Fruit fly (Drosophila melanogaster) whole organism, embryonic: ENCODE results near the gene Ufsp2.
A peak's percentile ranks its signal among the peaks of the same experiment; 100 is the strongest.

ENCODE experiments used
- Asciz ChIP-seq: fragments of 200-800 bp; sonication (Bioruptor generic); optimal IDR thresholded peaks from 2 replicates; lab custom pipeline; 2017; ENCODE audit warnings: missing biosample characterization, mild to moderate bottlenecking, missing genetic modification characterization, missing genetic modification reagents
- Atf6 ChIP-seq: fragments of 200-800 bp; sonication (Bioruptor generic); IDR thresholded peaks from 2 replicates; pipeline ENCODE4 v1.3.6; 2022; ENCODE audit warnings: missing biosample characterization, missing genetic modification characterization
- Blimp-1 ChIP-seq: fragments of 200-800 bp; sonication (Bioruptor generic); optimal IDR thresholded peaks from 3 replicates; lab custom pipeline; 2018; ENCODE audit warnings: missing biosample characterization, missing genetic modification characterization, mild to moderate bottlenecking, moderate library complexity, missing genetic modification reagents
- CG10959 ChIP-seq: fragments of 200-800 bp; sonication (Bioruptor generic); IDR thresholded peaks from 2 replicates; pipeline ENCODE4 v1.3.6; 2022; ENCODE audit warnings: missing biosample characterization, missing genetic modification characterization
- CG12155 ChIP-seq: fragments of 200-800 bp; sonication (Bioruptor generic); optimal IDR thresholded peaks from 3 replicates; lab custom pipeline; 2016; ENCODE audit warnings: missing biosample characterization, missing genetic modification characterization
- CG12391 ChIP-seq: fragments of 200-800 bp; sonication (Bioruptor generic); optimal IDR thresholded peaks from 3 replicates; lab custom pipeline; 2018; ENCODE audit warnings: missing biosample characterization, mild to moderate bottlenecking, missing genetic modification characterization, moderate library complexity
- CG1529 ChIP-seq: fragments of 200-800 bp; sonication (Bioruptor generic); optimal IDR thresholded peaks from 3 replicates; lab custom pipeline; 2018; ENCODE audit warnings: missing biosample characterization, missing genetic modification characterization
- CG16813 ChIP-seq: fragments of 200-800 bp; sonication (Bioruptor generic); IDR thresholded peaks from 3 replicates; pipeline ENCODE4 v1.3.6; 2022; ENCODE audit warnings: missing biosample characterization, missing genetic modification characterization; ENCODE audit not compliant: partially characterized antibody
- CG18262 ChIP-seq: fragments of 200-800 bp; optimal IDR thresholded peaks from 3 replicates; lab custom pipeline; 2019; ENCODE audit warnings: missing biosample characterization, mild to moderate bottlenecking, missing genetic modification characterization, moderate library complexity
- CG2875 ChIP-seq: fragments of 200-800 bp; sonication (Bioruptor generic); optimal IDR thresholded peaks from 2 replicates; lab custom pipeline; 2017; ENCODE audit warnings: missing biosample characterization, mild to moderate bottlenecking, missing genetic modification characterization, missing genetic modification reagents
- CG33557 ChIP-seq: fragments of 200-800 bp; sonication (Bioruptor generic); optimal IDR thresholded peaks from 2 replicates; lab custom pipeline; 2019; ENCODE audit warnings: missing biosample characterization, mild to moderate bottlenecking, missing genetic modification characterization, moderate library complexity
- CG4282 ChIP-seq: fragments of 200-800 bp; sonication (Bioruptor generic); optimal IDR thresholded peaks from 2 replicates; lab custom pipeline; 2016; ENCODE audit warnings: missing biosample characterization, missing genetic modification characterization
- CG4707 ChIP-seq: fragments of 200-800 bp; sonication (Bioruptor generic); optimal IDR thresholded peaks from 2 replicates; lab custom pipeline; 2018; ENCODE audit warnings: missing biosample characterization, mild to moderate bottlenecking, missing genetic modification characterization, moderate library complexity
- CG5953 ChIP-seq: fragments of 200-800 bp; sonication (Bioruptor generic); IDR thresholded peaks from 2 replicates; pipeline ENCODE4 v1.3.6; 2022; ENCODE audit warnings: missing biosample characterization, missing genetic modification characterization
- CG6272 ChIP-seq: fragments of 200-800 bp; sonication (Bioruptor generic); IDR thresholded peaks from 2 replicates; pipeline ENCODE4 v1.3.6; 2022; ENCODE audit warnings: missing biosample characterization, missing genetic modification characterization
- CG7357 ChIP-seq: fragments of 200-800 bp; sonication (Bioruptor generic); IDR thresholded peaks from 3 replicates; pipeline ENCODE4 v1.3.6; 2022; ENCODE audit warnings: missing biosample characterization, missing genetic modification characterization
- CG7928 ChIP-seq: fragments of 200-800 bp; sonication (Bioruptor generic); optimal IDR thresholded peaks from 2 replicates; lab custom pipeline; 2017; ENCODE audit warnings: missing biosample characterization, mild to moderate bottlenecking, missing genetic modification characterization
- CG8089 ChIP-seq: fragments of 200-800 bp; sonication (Bioruptor generic); optimal IDR thresholded peaks from 3 replicates; lab custom pipeline; 2016; ENCODE audit warnings: missing biosample characterization, missing genetic modification characterization
- CG8290 ChIP-seq, 3 experiments: fragments of 200-800 bp; sonication (Bioruptor generic); optimal IDR thresholded peaks; 2 replicates each; lab custom pipeline; 2016 to 2019; ENCODE audit warnings: missing biosample characterization in 3 of 3, missing genetic modification characterization in 3 of 3, mild to moderate bottlenecking in 2 of 3, moderate library complexity in 1 of 3
- CG9215 ChIP-seq: fragments of 200-800 bp; sonication (Bioruptor generic); IDR thresholded peaks from 2 replicates; pipeline ENCODE4 v1.3.6; 2022; ENCODE audit warnings: missing biosample characterization, missing genetic modification characterization
- CG9609 ChIP-seq: fragments of 200-800 bp; sonication (Bioruptor generic); optimal IDR thresholded peaks from 3 replicates; lab custom pipeline; 2016; ENCODE audit warnings: missing biosample characterization, missing genetic modification characterization
- D ChIP-seq, 2 experiments: fragments of 200-800 bp in 1 of 2; fragments of >200 bp in 1 of 2; sonication (Bioruptor generic) in 1 of 2; optimal IDR thresholded peaks; 2 replicates in 1 of 2; 3 replicates in 1 of 2; lab custom pipeline; 2017; ENCODE audit warnings: mild to moderate bottlenecking in 1 of 2, missing biosample characterization in 1 of 2, missing genetic modification characterization in 1 of 2, missing genetic modification reagents in 1 of 2
- Doc3 ChIP-seq: fragments of 200-800 bp; sonication (Bioruptor generic); IDR thresholded peaks from 3 replicates; pipeline ENCODE4 v1.3.6; 2022; ENCODE audit warnings: missing biosample characterization, missing genetic modification characterization; ENCODE audit not compliant: partially characterized antibody
- Drgx ChIP-seq: fragments of 200-800 bp; sonication (Bioruptor generic); IDR thresholded peaks from 2 replicates; pipeline ENCODE4 v1.3.6; 2022; ENCODE audit warnings: missing biosample characterization, missing genetic modification characterization
- NFAT ChIP-seq: fragments of 200-800 bp; sonication (Bioruptor generic); IDR thresholded peaks from 2 replicates; pipeline ENCODE4 v1.3.6; 2022; ENCODE audit warnings: missing biosample characterization, missing genetic modification characterization
- Nf-YB ChIP-seq: fragments of 200-800 bp; sonication (Bioruptor generic); optimal IDR thresholded peaks from 3 replicates; lab custom pipeline; 2019; ENCODE audit warnings: missing biosample characterization, mild to moderate bottlenecking, missing genetic modification characterization, moderate library complexity
- Poxn ChIP-seq: fragments of 200-800 bp; sonication (Bioruptor generic); IDR thresholded peaks from 2 replicates; pipeline ENCODE4 v1.3.6; 2022; ENCODE audit warnings: missing biosample characterization, missing genetic modification characterization
- aop ChIP-seq: fragments of 200-800 bp; sonication (Bioruptor generic); IDR thresholded peaks from 2 replicates; pipeline ENCODE4 v1.3.6; 2022; ENCODE audit warnings: missing biosample characterization, missing genetic modification characterization
- ara ChIP-seq: fragments of 200-800 bp; sonication (Bioruptor generic); IDR thresholded peaks from 2 replicates; pipeline ENCODE4 v1.3.6; 2022; ENCODE audit warnings: missing biosample characterization, missing genetic modification characterization
- bbx ChIP-seq: fragments of 200-800 bp; sonication (Bioruptor generic); IDR thresholded peaks from 2 replicates; pipeline ENCODE4 v1.3.6; 2022; ENCODE audit warnings: missing biosample characterization, missing genetic modification characterization; ENCODE audit not compliant: partially characterized antibody
- chif ChIP-seq, 2 experiments: fragments of 200-800 bp; sonication (Bioruptor generic); optimal IDR thresholded peaks; 3 replicates each; lab custom pipeline; 2016; ENCODE audit warnings: missing biosample characterization in 2 of 2, missing genetic modification characterization in 2 of 2
- dimm ChIP-seq: fragments of 200-800 bp; sonication (Bioruptor generic); IDR thresholded peaks from 2 replicates; pipeline ENCODE4 v1.3.6; 2022; ENCODE audit warnings: missing biosample characterization, missing genetic modification characterization
- ems ChIP-seq: fragments of 200-800 bp; sonication (Bioruptor generic); optimal IDR thresholded peaks from 3 replicates; lab custom pipeline; 2016; ENCODE audit warnings: missing biosample characterization, missing genetic modification characterization
- insv ChIP-seq, 2 experiments: fragments of 200-800 bp; sonication (Bioruptor generic); optimal IDR thresholded peaks; 3 replicates each; lab custom pipeline; 2016 to 2018; ENCODE audit warnings: missing biosample characterization in 2 of 2, missing genetic modification characterization in 2 of 2
- jumu ChIP-seq: fragments of 200-800 bp; sonication (Bioruptor generic); optimal IDR thresholded peaks from 3 replicates; lab custom pipeline; 2016; ENCODE audit warnings: missing biosample characterization, missing genetic modification characterization
- kni ChIP-seq: fragments of 200-800 bp; sonication (Bioruptor generic); optimal IDR thresholded peaks from 3 replicates; lab custom pipeline; 2017; ENCODE audit warnings: mild to moderate bottlenecking, missing biosample characterization, missing genetic modification reagents, missing genetic modification characterization
- lilli ChIP-seq: fragments of 200-800 bp; sonication (Bioruptor generic); optimal IDR thresholded peaks from 3 replicates; lab custom pipeline; 2016; ENCODE audit warnings: missing biosample characterization, missing genetic modification characterization
- lola ChIP-seq, 3 experiments: fragments of >200 bp in 2 of 3; fragments of 200-800 bp in 1 of 3; sonication (Bioruptor generic) in 1 of 3; optimal IDR thresholded peaks; 2 replicates each; lab custom pipeline; 2017 to 2019; ENCODE audit warnings: missing biosample characterization in 3 of 3, missing genetic modification characterization in 3 of 3, mild to moderate bottlenecking in 1 of 3, moderate library complexity in 1 of 3
- mld ChIP-seq: fragments of 200-800 bp; sonication (Bioruptor generic); IDR thresholded peaks from 3 replicates; pipeline ENCODE4 v1.3.6; 2022; ENCODE audit warnings: missing biosample characterization, missing genetic modification characterization; ENCODE audit not compliant: partially characterized antibody
- nau ChIP-seq: fragments of 200-800 bp; sonication (Bioruptor generic); optimal IDR thresholded peaks from 3 replicates; lab custom pipeline; 2017; ENCODE audit warnings: missing biosample characterization, mild to moderate bottlenecking, missing genetic modification characterization, missing genetic modification reagents
- p53 ChIP-seq: fragments of 200-800 bp; sonication (Bioruptor generic); optimal IDR thresholded peaks from 2 replicates; lab custom pipeline; 2016; ENCODE audit warnings: missing biosample characterization, missing genetic modification characterization
- pb ChIP-seq: fragments of 200-800 bp; sonication (Bioruptor generic); optimal IDR thresholded peaks from 3 replicates; lab custom pipeline; 2016; ENCODE audit warnings: missing biosample characterization, missing genetic modification characterization
- repo ChIP-seq: fragments of 200-800 bp; sonication (Bioruptor generic); optimal IDR thresholded peaks from 2 replicates; lab custom pipeline; 2016; ENCODE audit warnings: missing biosample characterization, missing genetic modification characterization
- scrt ChIP-seq: fragments of 200-800 bp; sonication (Bioruptor generic); optimal IDR thresholded peaks from 2 replicates; lab custom pipeline; 2018; ENCODE audit warnings: missing biosample characterization, mild to moderate bottlenecking, missing genetic modification characterization, moderate library complexity
- seq ChIP-seq: fragments of 200-800 bp; sonication (Bioruptor generic); IDR thresholded peaks from 2 replicates; pipeline ENCODE4 v1.3.6; 2022; ENCODE audit warnings: missing biosample characterization, missing genetic modification characterization
- so ChIP-seq: fragments of 200-800 bp; sonication (Bioruptor generic); IDR thresholded peaks from 3 replicates; pipeline ENCODE4 v1.3.6; 2022; ENCODE audit warnings: missing biosample characterization, missing genetic modification characterization
- tgo ChIP-seq: fragments of 200-800 bp; sonication (Bioruptor generic); IDR thresholded peaks from 3 replicates; pipeline ENCODE4 v1.3.6; 2022; ENCODE audit warnings: missing biosample characterization, missing genetic modification characterization
- wor ChIP-seq: fragments of 200-800 bp; sonication (Bioruptor generic); IDR thresholded peaks from 2 replicates; pipeline ENCODE4 v1.3.6; 2022; ENCODE audit warnings: missing biosample characterization, missing genetic modification characterization
- zfh1 ChIP-seq: fragments of 200-800 bp; sonication (Bioruptor generic); IDR thresholded peaks from 3 replicates; pipeline ENCODE4 v1.3.6; 2022; ENCODE audit warnings: missing biosample characterization, missing genetic modification characterization

Ufsp2 gene

dm6 chr3L:15565829-15566433 lies 10.4 kb upstream of the Ufsp2 start, which contains the start of gene dop (continued):
- TF ChIP-seq seq (GFP tag; lab: Robert Waterston, UW) (no peak), bbx (GFP tag; lab: Robert Waterston, UW) (peak; percentile 15; the same call in 1 of the 2 replicates), zfh1 (GFP tag; lab: Robert Waterston, UW) (no peak), CG5953 (GFP tag; lab: Robert Waterston, UW) (no peak), Asciz (GFP tag; lab: Kevin White, UChicago) (no peak), CG4282 (GFP tag; lab: Kevin White, UChicago) (no peak), tgo (GFP tag; lab: Robert Waterston, UW) (no peak), CG6272 (no peak), D (optimal IDR thresholded peaks at IDR 0.05; lab: Kevin White, UChicago) (no peak), D (GFP tag; optimal IDR thresholded peaks at IDR 0.05; lab: Kevin White, UChicago) (no peak), CG33557 (GFP tag; lab: Kevin White, UChicago) (no peak), CG7928 (GFP tag; lab: Kevin White, UChicago) (no peak), nau (GFP tag; lab: Kevin White, UChicago) (no peak), dimm (no peak), CG18262 (tag; lab: Kevin White, UChicago) (no peak), Blimp-1 (no peak), Doc3 (GFP tag; lab: Robert Waterston, UW) (peak; percentile 37; the same call in 1 of the 3 replicates), mld (GFP tag; lab: Robert Waterston, UW) (0 out of 3 replicates have a peak, but pooled peaks have one; percentile 35), kni (GFP tag; lab: Kevin White, UChicago) (no peak), CG10959 (no peak), CG9215 (GFP tag; lab: Robert Waterston, UW) (no peak), jumu (peak; percentile 26), pb (no peak), Nf-YB (GFP tag; lab: Kevin White, UChicago) (no peak), CG8290 (GFP tag; optimal IDR thresholded peaks at IDR 0.05; lab: Kevin White, UChicago) (peak; percentile 3), CG8290 (tag; optimal IDR thresholded peaks at IDR 0.05; lab: Kevin White, UChicago) (peak in 1 of 2 experiments; percentile 40), CG9609 (GFP tag; lab: Kevin White, UChicago) (no peak), lola (GFP tag; optimal IDR thresholded peaks at IDR 0.05; lab: Kevin White, UChicago) (no peak), CG4707 (GFP tag; lab: Kevin White, UChicago) (no peak), aop (no peak), CG16813 (GFP tag; lab: Robert Waterston, UW) (peak; percentile 66), ems (no peak), wor (GFP tag; lab: Robert Waterston, UW) (no peak), scrt (GFP tag; lab: Kevin White, UChicago) (no peak), Drgx (no peak), CG1529 (no peak), chif (GFP tag; optimal IDR thresholded peaks at IDR 0.05; lab: Kevin White, UChicago) (no peak), NFAT (GFP tag; lab: Robert Waterston, UW) (no peak), CG7357 (no peak), CG2875 (GFP tag; lab: Kevin White, UChicago) (no peak), p53 (peak; percentile 9), ara (GFP tag; lab: Robert Waterston, UW) (no peak), insv (GFP tag; optimal IDR thresholded peaks at IDR 0.05; lab: Kevin White, UChicago) (no peak), Atf6 (peak; percentile 11; the same call in 1 of the 2 replicates), CG12391 (tag; lab: Kevin White, UChicago) (peak; percentile 45), repo (GFP tag; lab: Kevin White, UChicago) (no peak), CG12155 (no peak), lilli (GFP tag; lab: Kevin White, UChicago) (peak; percentile 71), so (GFP tag; lab: Robert Waterston, UW) (no peak), CG8089 (GFP tag; lab: Kevin White, UChicago) (no peak), Poxn (GFP tag; lab: Robert Waterston, UW) (no peak)
